Fruit fly (Drosophila melanogaster) whole organism, embryonic: ENCODE results near the gene Sec23.

Source experiments
- Bdp1 ChIP-seq: fragments of 200-800 bp; sonication (Bioruptor generic); optimal IDR thresholded peaks from 3 replicates; lab custom pipeline; 2016; ENCODE audit warnings: missing biosample characterization, missing genetic modification characterization
- CG10565 ChIP-seq: fragments of 200-800 bp; sonication (Bioruptor generic); optimal IDR thresholded peaks from 3 replicates; lab custom pipeline; 2016; ENCODE audit warnings: missing biosample characterization, mild to moderate bottlenecking, missing genetic modification characterization
- CG12219 ChIP-seq: fragments of 200-800 bp; sonication (Bioruptor generic); optimal IDR thresholded peaks from 3 replicates; lab custom pipeline; 2018; ENCODE audit warnings: missing biosample characterization, mild to moderate bottlenecking, missing genetic modification characterization
- CG1233 ChIP-seq: fragments of 200-800 bp; sonication (Bioruptor generic); optimal IDR thresholded peaks from 4 replicates; lab custom pipeline; 2018; ENCODE audit warnings: missing biosample characterization, mild to moderate bottlenecking, missing genetic modification characterization
- CG17359 ChIP-seq: fragments of 200-800 bp; sonication (Bioruptor generic); optimal IDR thresholded peaks from 3 replicates; lab custom pipeline; 2018; ENCODE audit warnings: missing biosample characterization, mild to moderate bottlenecking, missing genetic modification characterization, moderate library complexity
- CG17361 ChIP-seq: fragments of 200-800 bp; sonication (Bioruptor generic); IDR thresholded peaks from 3 replicates; pipeline ENCODE4 v1.3.6; 2022; ENCODE audit warnings: missing biosample characterization, missing genetic modification characterization
- CG18262 ChIP-seq: fragments of 200-800 bp; optimal IDR thresholded peaks from 3 replicates; lab custom pipeline; 2019; ENCODE audit warnings: missing biosample characterization, mild to moderate bottlenecking, missing genetic modification characterization, moderate library complexity
- CG2875 ChIP-seq: fragments of 200-800 bp; sonication (Bioruptor generic); optimal IDR thresholded peaks from 2 replicates; lab custom pipeline; 2017; ENCODE audit warnings: missing biosample characterization, mild to moderate bottlenecking, missing genetic modification characterization, missing genetic modification reagents
- CG30403 ChIP-seq: fragments of 200-800 bp; sonication (Bioruptor generic); optimal IDR thresholded peaks from 3 replicates; lab custom pipeline; 2016; ENCODE audit warnings: missing biosample characterization, missing genetic modification characterization
- CG5245 ChIP-seq: fragments of 200-800 bp; sonication (Bioruptor generic); optimal IDR thresholded peaks from 3 replicates; lab custom pipeline; 2016; ENCODE audit warnings: missing biosample characterization, missing genetic modification characterization
- CG6272 ChIP-seq: fragments of 200-800 bp; sonication (Bioruptor generic); IDR thresholded peaks from 2 replicates; pipeline ENCODE4 v1.3.6; 2022; ENCODE audit warnings: missing biosample characterization, missing genetic modification characterization
- CG6689 ChIP-seq: fragments of 200-800 bp; sonication (Bioruptor generic); IDR thresholded peaks from 2 replicates; pipeline ENCODE4 v1.3.6; 2022; ENCODE audit warnings: missing biosample characterization, missing genetic modification characterization
- CG7372 ChIP-seq: fragments of 200-800 bp; sonication (Bioruptor generic); IDR thresholded peaks from 2 replicates; pipeline ENCODE4 v1.3.6; 2022; ENCODE audit warnings: missing biosample characterization, missing genetic modification characterization
- CG8290 ChIP-seq, 3 experiments: fragments of 200-800 bp; sonication (Bioruptor generic); optimal IDR thresholded peaks; 2 replicates each; lab custom pipeline; 2016 to 2019; ENCODE audit warnings: missing biosample characterization in 3 of 3, missing genetic modification characterization in 3 of 3, mild to moderate bottlenecking in 2 of 3, moderate library complexity in 1 of 3
- CG9797 ChIP-seq: fragments of 200-800 bp; sonication (Bioruptor generic); optimal IDR thresholded peaks from 3 replicates; lab custom pipeline; 2018; ENCODE audit warnings: missing biosample characterization, mild to moderate bottlenecking, missing genetic modification characterization
- CHES-1-like ChIP-seq: fragments of 200-800 bp; sonication (Bioruptor generic); optimal IDR thresholded peaks from 2 replicates; lab custom pipeline; 2016; ENCODE audit warnings: missing biosample characterization, missing genetic modification characterization
- Dfd ChIP-seq, 2 experiments: fragments of >200 bp; optimal IDR thresholded peaks; 2 replicates each; lab custom pipeline; 2017; ENCODE audit warnings: missing biosample characterization in 2 of 2, missing genetic modification characterization in 2 of 2
- Dip3 ChIP-seq: fragments of 200-800 bp; sonication (Bioruptor generic); optimal IDR thresholded peaks from 3 replicates; lab custom pipeline; 2016; ENCODE audit warnings: missing biosample characterization, missing genetic modification characterization
- E2f2 ChIP-seq: fragments of 200-800 bp; sonication (Bioruptor generic); IDR thresholded peaks from 2 replicates; pipeline ENCODE4 v1.3.6; 2022; ENCODE audit warnings: missing biosample characterization, missing genetic modification characterization
- Elba2 ChIP-seq: fragments of 200-800 bp; sonication (Bioruptor generic); optimal IDR thresholded peaks from 3 replicates; lab custom pipeline; 2016; ENCODE audit warnings: missing biosample characterization, missing genetic modification characterization
- H15 ChIP-seq: fragments of 200-800 bp; sonication (Bioruptor generic); IDR thresholded peaks from 3 replicates; pipeline ENCODE4 v1.3.6; 2022; ENCODE audit warnings: missing biosample characterization, missing genetic modification characterization
- Nf-YC ChIP-seq: fragments of 200-800 bp; optimal IDR thresholded peaks from 3 replicates; lab custom pipeline; 2019; ENCODE audit warnings: missing biosample characterization, mild to moderate bottlenecking, missing genetic modification characterization, moderate library complexity
- Optix ChIP-seq: fragments of 200-800 bp; sonication (Bioruptor generic); IDR thresholded peaks from 3 replicates; pipeline ENCODE4 v1.3.6; 2022; ENCODE audit warnings: missing biosample characterization, missing genetic modification characterization
- Side ChIP-seq: fragments of 200-800 bp; sonication (Bioruptor generic); optimal IDR thresholded peaks from 2 replicates; lab custom pipeline; 2016; ENCODE audit warnings: missing biosample characterization, missing genetic modification characterization
- abd-A ChIP-seq: fragments of 200-800 bp; sonication (Bioruptor generic); optimal IDR thresholded peaks from 3 replicates; lab custom pipeline; 2019; ENCODE audit warnings: missing biosample characterization, mild to moderate bottlenecking, missing genetic modification characterization, moderate library complexity
- al ChIP-seq: fragments of 200-800 bp; sonication (Bioruptor generic); IDR thresholded peaks from 2 replicates; pipeline ENCODE4 v1.3.6; 2022; ENCODE audit warnings: missing biosample characterization, missing genetic modification characterization
- ase ChIP-seq: fragments of 200-800 bp; sonication (Bioruptor generic); IDR thresholded peaks from 3 replicates; pipeline ENCODE4 v1.3.6; 2022; ENCODE audit warnings: missing biosample characterization, missing genetic modification characterization
- bsh ChIP-seq, 2 experiments: fragments of 200-800 bp; sonication (Bioruptor generic); optimal IDR thresholded peaks; 2 replicates each; lab custom pipeline; 2017 to 2018; ENCODE audit warnings: mild to moderate bottlenecking in 2 of 2, missing biosample characterization in 2 of 2, missing genetic modification characterization in 2 of 2, moderate library complexity in 1 of 2
- corto ChIP-seq: fragments of 200-800 bp; sonication (Bioruptor generic); optimal IDR thresholded peaks from 2 replicates; lab custom pipeline; 2016; ENCODE audit warnings: missing biosample characterization, mild to moderate bottlenecking, missing genetic modification characterization, moderate library complexity
- dan ChIP-seq: fragments of 200-800 bp; sonication (Bioruptor generic); IDR thresholded peaks from 2 replicates; pipeline ENCODE4 v1.3.6; 2022; ENCODE audit warnings: missing biosample characterization, missing genetic modification characterization
- esg ChIP-seq: fragments of 200-800 bp; sonication (Bioruptor generic); conservative IDR thresholded peaks from 2 replicates; pipeline ENCODE4 v1.3.6; 2022; ENCODE audit warnings: missing biosample characterization, missing genetic modification characterization
- ftz-f1 ChIP-seq: fragments of 200-800 bp; sonication (Bioruptor generic); optimal IDR thresholded peaks from 2 replicates; lab custom pipeline; 2016; ENCODE audit warnings: missing biosample characterization, missing genetic modification characterization
- gem ChIP-seq: fragments of 200-800 bp; sonication (Bioruptor generic); optimal IDR thresholded peaks from 2 replicates; lab custom pipeline; 2019; ENCODE audit warnings: missing biosample characterization, mild to moderate bottlenecking, missing genetic modification characterization, moderate library complexity
- grn ChIP-seq: fragments of 200-800 bp; sonication (Bioruptor generic); optimal IDR thresholded peaks from 3 replicates; lab custom pipeline; 2017; ENCODE audit warnings: missing biosample characterization, missing genetic modification characterization
- ind ChIP-seq: fragments of 200-800 bp; sonication (Bioruptor generic); optimal IDR thresholded peaks from 3 replicates; lab custom pipeline; 2016; ENCODE audit warnings: missing biosample characterization, missing genetic modification characterization
- insv ChIP-seq, 2 experiments: fragments of 200-800 bp; sonication (Bioruptor generic); optimal IDR thresholded peaks; 3 replicates each; lab custom pipeline; 2016 to 2018; ENCODE audit warnings: missing biosample characterization in 2 of 2, missing genetic modification characterization in 2 of 2
- lab ChIP-seq: fragments of 200-800 bp; sonication (Bioruptor generic); optimal IDR thresholded peaks from 3 replicates; lab custom pipeline; 2017; ENCODE audit warnings: missing biosample characterization, missing genetic modification characterization, mild to moderate bottlenecking, moderate library complexity, missing genetic modification reagents
- luna ChIP-seq: fragments of 200-800 bp; sonication (Bioruptor generic); optimal IDR thresholded peaks from 2 replicates; lab custom pipeline; 2016; ENCODE audit warnings: missing biosample characterization, missing genetic modification characterization
- mam ChIP-seq: fragments of 200-800 bp; sonication (Bioruptor generic); optimal IDR thresholded peaks from 3 replicates; lab custom pipeline; 2016; ENCODE audit warnings: missing biosample characterization, missing genetic modification characterization
- nerfin-2 ChIP-seq: fragments of 200-800 bp; sonication (Bioruptor generic); IDR thresholded peaks from 2 replicates; pipeline ENCODE4 v1.3.6; 2022; ENCODE audit warnings: missing biosample characterization, missing genetic modification characterization; ENCODE audit not compliant: partially characterized antibody
- nom ChIP-seq: fragments of 200-800 bp; sonication (Bioruptor generic); optimal IDR thresholded peaks from 2 replicates; lab custom pipeline; 2017; ENCODE audit warnings: missing biosample characterization, missing genetic modification characterization, mild to moderate bottlenecking, moderate library complexity, missing genetic modification reagents
- pb ChIP-seq: fragments of 200-800 bp; sonication (Bioruptor generic); optimal IDR thresholded peaks from 3 replicates; lab custom pipeline; 2016; ENCODE audit warnings: missing biosample characterization, missing genetic modification characterization
- pnt ChIP-seq: fragments of 200-800 bp; sonication (Bioruptor generic); optimal IDR thresholded peaks from 3 replicates; lab custom pipeline; 2016; ENCODE audit warnings: missing biosample characterization, missing genetic modification characterization
- repo ChIP-seq: fragments of 200-800 bp; sonication (Bioruptor generic); optimal IDR thresholded peaks from 2 replicates; lab custom pipeline; 2016; ENCODE audit warnings: missing biosample characterization, missing genetic modification characterization
- run ChIP-seq: fragments of 200-800 bp; sonication (Bioruptor generic); optimal IDR thresholded peaks from 3 replicates; lab custom pipeline; 2018; ENCODE audit warnings: missing biosample characterization, mild to moderate bottlenecking, missing genetic modification characterization
- schlank ChIP-seq: fragments of 200-800 bp; sonication (Bioruptor generic); optimal IDR thresholded peaks from 2 replicates; lab custom pipeline; 2018; ENCODE audit warnings: missing biosample characterization, mild to moderate bottlenecking, missing genetic modification characterization
- seq ChIP-seq: fragments of 200-800 bp; sonication (Bioruptor generic); IDR thresholded peaks from 2 replicates; pipeline ENCODE4 v1.3.6; 2022; ENCODE audit warnings: missing biosample characterization, missing genetic modification characterization
- sob ChIP-seq: fragments of 200-800 bp; sonication (Bioruptor generic); IDR thresholded peaks from 2 replicates; pipeline ENCODE4 v1.3.6; 2022; ENCODE audit warnings: missing biosample characterization, missing genetic modification characterization
- tll ChIP-seq, 2 experiments: fragments of 200-800 bp in 1 of 2; fragments of >200 bp in 1 of 2; sonication (Bioruptor generic) in 1 of 2; optimal IDR thresholded peaks; 2 replicates each; lab custom pipeline; 2017 to 2019; ENCODE audit warnings: missing biosample characterization in 2 of 2, missing genetic modification characterization in 2 of 2, mild to moderate bottlenecking in 1 of 2, moderate library complexity in 1 of 2

The Sec23 gene

DNA sequence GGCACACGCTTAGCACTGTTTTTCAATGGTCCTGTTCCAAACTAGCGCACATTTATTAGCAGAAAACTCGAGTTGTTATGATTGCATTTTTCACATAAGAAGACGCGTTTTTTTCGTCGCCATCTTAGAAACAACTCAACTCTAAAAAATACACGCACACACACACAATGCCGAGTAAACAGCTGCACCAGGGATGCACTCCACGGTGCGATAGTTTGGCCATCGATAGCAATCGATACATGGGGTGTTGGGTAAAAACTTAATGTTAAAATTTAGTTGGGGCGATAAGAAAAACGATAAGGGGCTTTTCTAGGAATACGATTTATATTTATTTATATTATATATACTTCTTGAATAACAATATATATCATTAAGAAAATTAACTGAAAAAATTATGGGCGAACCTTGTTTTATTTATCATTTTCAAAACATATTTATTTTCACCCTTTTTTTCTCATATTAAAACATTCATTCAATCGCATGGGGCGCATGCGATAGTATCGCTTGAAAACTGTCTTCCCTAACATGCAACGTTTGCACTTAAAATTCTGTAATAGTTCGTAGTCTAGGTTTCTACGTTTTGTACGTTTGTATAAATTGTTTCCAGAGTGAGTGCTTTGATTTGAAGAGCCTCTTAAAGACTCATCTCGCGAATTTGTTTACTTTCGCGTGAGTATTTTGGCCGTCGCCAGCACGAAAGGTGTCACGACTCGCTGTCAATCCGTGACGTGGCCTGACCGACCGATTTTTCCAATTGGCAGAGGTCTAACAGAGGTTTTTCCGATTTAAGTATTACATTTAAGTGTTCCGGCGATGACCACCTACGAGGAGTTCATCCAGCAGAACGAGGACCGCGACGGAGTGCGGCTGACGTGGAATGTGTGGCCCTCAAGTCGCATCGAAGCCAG lies at the start of gene Sec23, which contains the start of gene MTA1-like (continued):
- TF ChIP-seq mam (peak; percentile 53), E2f2 (GFP tag; lab: Robert Waterston, UW) (no peak), grn (GFP tag; lab: Kevin White, UChicago) (peak; percentile 30), CG18262 (tag; lab: Kevin White, UChicago) (peak; percentile 75), H15 (GFP tag; lab: Robert Waterston, UW) (peak; percentile 17; the same call in 1 of the 3 replicates), al (GFP tag; lab: Robert Waterston, UW) (peak; percentile 54), lab (GFP tag; lab: Kevin White, UChicago) (peak; percentile 36), ftz-f1 (GFP tag; lab: Kevin White, UChicago) (no peak), CG10565 (GFP tag; lab: Kevin White, UChicago) (no peak), CG17359 (tag; lab: Kevin White, UChicago) (peak; percentile 16), CG9797 (GFP tag; lab: Kevin White, UChicago) (peak; percentile 35), CHES-1-like (GFP tag; lab: Kevin White, UChicago) (no peak), CG1233 (GFP tag; lab: Kevin White, UChicago) (no peak), CG6272 (GFP tag; lab: Robert Waterston, UW) (peak; percentile 68; the same call in 1 of the 2 replicates), run (tag; lab: Kevin White, UChicago) (no peak), corto (GFP tag; lab: Kevin White, UChicago) (peak; percentile 60), esg (no peak), nom (no peak), pnt (GFP tag; lab: Kevin White, UChicago) (no peak), bsh (GFP tag; optimal IDR thresholded peaks at IDR 0.05; lab: Kevin White, UChicago) (no peak), schlank (tag; lab: Kevin White, UChicago) (no peak), ind (peak; percentile 61), Dip3 (GFP tag; lab: Kevin White, UChicago) (peak; percentile 5), CG7372 (GFP tag; lab: Robert Waterston, UW) (no peak), Optix (GFP tag; lab: Robert Waterston, UW) (no peak), CG17361 (GFP tag; lab: Robert Waterston, UW) (peak; percentile 86), Bdp1 (no peak), CG2875 (GFP tag; lab: Kevin White, UChicago) (no peak), Dfd (GFP tag; optimal IDR thresholded peaks at IDR 0.05; lab: Kevin White, UChicago) (no peak), CG6689 (GFP tag; lab: Robert Waterston, UW) (peak; percentile 77), Side (no peak), sob (GFP tag; lab: Robert Waterston, UW) (0 out of 2 replicates have a peak, but pooled peaks have one; percentile 33), ase (GFP tag; lab: Robert Waterston, UW) (no peak), Elba2 (GFP tag; lab: Kevin White, UChicago) (peak; percentile 82), repo (no peak), nerfin-2 (GFP tag; lab: Robert Waterston, UW) (peak; percentile 85), insv (GFP tag; optimal IDR thresholded peaks at IDR 0.05; lab: Kevin White, UChicago) (peak in 1 of 2 experiments; percentile 73), luna (no peak), CG5245 (GFP tag; lab: Kevin White, UChicago) (no peak), gem (tag; lab: Kevin White, UChicago) (peak; percentile 76), Nf-YC (tag; lab: Kevin White, UChicago) (peak; percentile 69), abd-A (no peak), pb (GFP tag; lab: Kevin White, UChicago) (no peak), CG12219 (no peak), seq (GFP tag; lab: Robert Waterston, UW) (no peak), dan (GFP tag; lab: Robert Waterston, UW) (no peak), CG8290 (GFP tag; optimal IDR thresholded peaks at IDR 0.05; lab: Kevin White, UChicago) (peak; percentile 45), CG8290 (tag; optimal IDR thresholded peaks at IDR 0.05; lab: Kevin White, UChicago) (peak; percentile 29 to 49), tll (GFP tag; optimal IDR thresholded peaks at IDR 0.05; lab: Kevin White, UChicago) (no peak), CG30403 (GFP tag; lab: Kevin White, UChicago) (peak; percentile 65)
